Worm (Caenorhabditis elegans) whole organism, L4 larva: ENCODE results near the gene npp-1.

Experiments used
- D1046.2 ChIP-seq: fragments of 200-800 bp; sonication (Bioruptor generic); IDR thresholded peaks from 2 replicates; pipeline ENCODE4 v1.3.6; 2022; ENCODE audit warnings: missing genetic modification characterization, missing compliant biosample characterization
- F26F4.8 ChIP-seq: fragments of 200-800 bp; sonication (Bioruptor generic); conservative IDR thresholded peaks from 2 replicates; pipeline ENCODE4 v1.3.6; 2022; ENCODE audit warnings: missing genetic modification characterization, missing compliant biosample characterization
- Y48G9A.11 ChIP-seq: fragments of 200-800 bp; sonication (Bioruptor generic); IDR thresholded peaks from 2 replicates; pipeline ENCODE4 v1.3.6; 2022; ENCODE audit warnings: missing genetic modification reagents, missing genetic modification characterization, missing compliant biosample characterization
- Y5F2A.4 ChIP-seq: fragments of 200-800 bp; sonication (Bioruptor generic); optimal IDR thresholded peaks from 2 replicates; lab custom pipeline; 2018; ENCODE audit warnings: mild to moderate bottlenecking, missing genetic modification characterization, missing compliant biosample characterization
- ZK337.2 ChIP-seq: fragments of 200-800 bp; sonication (Bioruptor generic); IDR thresholded peaks from 2 replicates; pipeline ENCODE4 v1.3.6; 2022; ENCODE audit warnings: missing genetic modification reagents, missing genetic modification characterization, missing compliant biosample characterization
- ZK546.5 ChIP-seq, 2 experiments: sonication (generic microtip); optimal IDR thresholded peaks; 2 replicates each; lab custom pipeline; 2017; ENCODE audit warnings: missing biosample characterization in 2 of 2, missing genetic modification characterization in 2 of 2
- aha-1 ChIP-seq: fragments of 150-350 bp; peaks from one replicate; lab custom pipeline; 2014; ENCODE audit warnings: missing biosample characterization, missing genetic modification characterization
- ceh-20 ChIP-seq: fragments of 200-800 bp; sonication (Bioruptor generic); IDR thresholded peaks from 2 replicates; pipeline ENCODE4 v1.3.6; 2022; ENCODE audit warnings: missing genetic modification reagents, missing genetic modification characterization, missing compliant biosample characterization
- ceh-32 ChIP-seq: sonication (generic microtip); optimal IDR thresholded peaks from 2 replicates; lab custom pipeline; 2016; ENCODE audit warnings: mild to moderate bottlenecking, missing genetic modification characterization, missing compliant biosample characterization; ENCODE audit not compliant: poor library complexity
- ces-1 ChIP-seq: fragments of 150-350 bp; sonication (generic microtip); optimal IDR thresholded peaks from 4 replicates; lab custom pipeline; 2014; ENCODE audit warnings: missing biosample characterization, missing genetic modification reagents, missing genetic modification characterization
- ctbp-1 ChIP-seq: fragments of 200-800 bp; sonication (Bioruptor generic); IDR thresholded peaks from 2 replicates; pipeline ENCODE4 v1.3.6; 2022; ENCODE audit warnings: missing genetic modification reagents, missing genetic modification characterization, missing compliant biosample characterization
- daf-16 ChIP-seq, 3 experiments: sonication (generic microtip); optimal IDR thresholded peaks; 2 replicates each; lab custom pipeline; 2016 to 2017; ENCODE audit warnings: missing genetic modification characterization in 3 of 3, missing genetic modification reagents in 3 of 3, mild to moderate bottlenecking in 2 of 3, missing compliant biosample characterization in 2 of 3, missing biosample characterization in 1 of 3, moderate library complexity in 1 of 3
- daf-8 ChIP-seq: fragments of 200-800 bp; sonication (Bioruptor generic); IDR thresholded peaks from 2 replicates; pipeline ENCODE4 v1.3.6; 2022; ENCODE audit warnings: missing genetic modification characterization, missing compliant biosample characterization
- dmd-6 ChIP-seq: fragments of 200-800 bp; sonication (Bioruptor generic); IDR thresholded peaks from 2 replicates; pipeline ENCODE4 v1.3.6; 2022; ENCODE audit warnings: missing genetic modification reagents, missing genetic modification characterization, missing compliant biosample characterization
- dmd-9 ChIP-seq: fragments of 200-800 bp; sonication (Bioruptor generic); IDR thresholded peaks from 2 replicates; pipeline ENCODE4 v1.3.6; 2022; ENCODE audit warnings: missing genetic modification reagents, missing genetic modification characterization, missing compliant biosample characterization
- duxl-1 ChIP-seq: sonication (generic microtip); optimal IDR thresholded peaks from 2 replicates; lab custom pipeline; 2016; ENCODE audit warnings: mild to moderate bottlenecking, missing genetic modification characterization, moderate library complexity, missing compliant biosample characterization; ENCODE audit not compliant: poor library complexity
- fkh-10 ChIP-seq: fragments of 150-350 bp; optimal IDR thresholded peaks from 2 replicates; lab custom pipeline; 2014; ENCODE audit warnings: missing biosample characterization, missing genetic modification reagents, missing genetic modification characterization
- hif-1 ChIP-seq, 2 experiments: sonication (generic microtip); optimal IDR thresholded peaks; 2 replicates each; lab custom pipeline; 2016 to 2017; ENCODE audit warnings: missing compliant biosample characterization in 2 of 2, missing genetic modification characterization in 2 of 2, missing genetic modification reagents in 2 of 2, missing genotype in 2 of 2, mild to moderate bottlenecking in 1 of 2
- hmg-1.1 ChIP-seq: fragments of 200-800 bp; sonication (Bioruptor generic); IDR thresholded peaks from 2 replicates; pipeline ENCODE4 v1.3.6; 2022; ENCODE audit warnings: missing genetic modification reagents, missing genetic modification characterization, missing compliant biosample characterization
- lim-7 ChIP-seq: fragments of 200-800 bp; sonication (Bioruptor generic); IDR thresholded peaks from 2 replicates; pipeline ENCODE4 v1.3.6; 2022; ENCODE audit warnings: missing genetic modification characterization, missing compliant biosample characterization
- lin-38 ChIP-seq: fragments of 200-800 bp; sonication (Bioruptor generic); IDR thresholded peaks from 2 replicates; pipeline ENCODE4 v1.3.6; 2022; ENCODE audit warnings: missing genetic modification reagents, missing genetic modification characterization, missing compliant biosample characterization
- lir-3 ChIP-seq: sonication (generic microtip); optimal IDR thresholded peaks from 2 replicates; lab custom pipeline; 2016; ENCODE audit warnings: mild to moderate bottlenecking, missing genetic modification characterization, missing compliant biosample characterization
- lsy-2 ChIP-seq, 2 experiments: fragments of 150-350 bp in 1 of 2; sonication (generic microtip) in 1 of 2; optimal IDR thresholded peaks; 2 replicates each; lab custom pipeline; 2014 to 2017; ENCODE audit warnings: missing biosample characterization in 2 of 2, missing genetic modification characterization in 2 of 2
- madf-5 ChIP-seq, 2 experiments: fragments of 200-800 bp; sonication (Bioruptor generic); IDR thresholded peaks; 2 replicates each; pipeline ENCODE4 v1.3.6; 2022; ENCODE audit warnings: missing compliant biosample characterization in 2 of 2, missing genetic modification characterization in 2 of 2
- madf-9 ChIP-seq: fragments of 200-800 bp; sonication (Bioruptor generic); conservative IDR thresholded peaks from 2 replicates; pipeline ENCODE4 v1.3.6; 2022; ENCODE audit warnings: missing genetic modification reagents, missing genetic modification characterization, missing compliant biosample characterization
- mdt-29 ChIP-seq: fragments of 200-800 bp; sonication (Bioruptor generic); IDR thresholded peaks from 2 replicates; pipeline ENCODE4 v1.3.6; 2022; ENCODE audit warnings: missing genetic modification reagents, missing genetic modification characterization, missing compliant biosample characterization
- mes-2 ChIP-seq: sonication (generic microtip); optimal IDR thresholded peaks from 2 replicates; lab custom pipeline; 2016; ENCODE audit warnings: missing genotype, mild to moderate bottlenecking, missing genetic modification characterization, missing compliant biosample characterization; ENCODE audit not compliant: poor library complexity, severe bottlenecking
- nhr-10 ChIP-seq: fragments of 150-350 bp; optimal IDR thresholded peaks from 2 replicates; lab custom pipeline; 2014; ENCODE audit warnings: missing biosample characterization, missing genetic modification characterization
- nhr-102 ChIP-seq: sonication (generic microtip); optimal IDR thresholded peaks from 2 replicates; lab custom pipeline; 2016; ENCODE audit warnings: mild to moderate bottlenecking, missing genetic modification characterization, moderate library complexity, missing compliant biosample characterization
- nhr-111 ChIP-seq: fragments of 200-800 bp; sonication (Bioruptor generic); optimal IDR thresholded peaks from 2 replicates; lab custom pipeline; 2018; ENCODE audit warnings: mild to moderate bottlenecking, missing genetic modification characterization, missing compliant biosample characterization
- nhr-237 ChIP-seq: sonication (generic microtip); optimal IDR thresholded peaks from 2 replicates; lab custom pipeline; 2017; ENCODE audit warnings: missing biosample characterization, missing genetic modification characterization
- nhr-28 ChIP-seq: fragments of 150-350 bp; optimal IDR thresholded peaks from 2 replicates; lab custom pipeline; 2014; ENCODE audit warnings: missing biosample characterization, missing genetic modification characterization
- nhr-41 ChIP-seq: fragments of 200-800 bp; sonication (Bioruptor generic); IDR thresholded peaks from 2 replicates; pipeline ENCODE4 v1.3.6; 2022; ENCODE audit warnings: missing genetic modification reagents, missing genetic modification characterization, missing compliant biosample characterization
- nhr-76 ChIP-seq: fragments of 150-350 bp; optimal IDR thresholded peaks from 2 replicates; lab custom pipeline; 2014; ENCODE audit warnings: missing biosample characterization, missing genetic modification characterization
- pha-4 ChIP-seq, 2 experiments: fragments of 150-350 bp in 1 of 2; fragments of 200-800 bp in 1 of 2; sonication (Bioruptor generic) in 1 of 2; IDR thresholded peaks in 1 of 2; optimal IDR thresholded peaks in 1 of 2; 2 replicates each; pipeline versions ENCODE4 v1.3.6 to Lab custom; 2014 to 2022; ENCODE audit warnings: missing genetic modification characterization in 2 of 2, missing genetic modification reagents in 2 of 2, missing biosample characterization in 1 of 2, missing compliant biosample characterization in 1 of 2
- php-3 ChIP-seq: fragments of 200-800 bp; sonication (Bioruptor generic); IDR thresholded peaks from 2 replicates; pipeline ENCODE4 v1.3.6; 2022; ENCODE audit warnings: missing genetic modification reagents, missing genetic modification characterization, missing compliant biosample characterization
- pqm-1 ChIP-seq: sonication (generic microtip); optimal IDR thresholded peaks from 2 replicates; lab custom pipeline; 2017; ENCODE audit warnings: missing biosample characterization, missing genetic modification characterization
- sdz-12 ChIP-seq: fragments of 200-800 bp; sonication (Bioruptor generic); optimal IDR thresholded peaks from 2 replicates; lab custom pipeline; 2018; ENCODE audit warnings: mild to moderate bottlenecking, missing genetic modification characterization, missing compliant biosample characterization
- set-16 ChIP-seq: fragments of 200-800 bp; sonication (Bioruptor generic); IDR thresholded peaks from 2 replicates; pipeline ENCODE4 v1.3.6; 2022; ENCODE audit warnings: missing genetic modification reagents, missing genetic modification characterization, missing compliant biosample characterization
- skn-1 ChIP-seq: fragments of 150-350 bp; optimal IDR thresholded peaks from 2 replicates; lab custom pipeline; 2014; ENCODE audit warnings: missing biosample characterization, missing genetic modification characterization
- unc-39 ChIP-seq: sonication (generic microtip); optimal IDR thresholded peaks from 2 replicates; lab custom pipeline; 2017; ENCODE audit warnings: missing biosample characterization, missing genetic modification characterization
- zag-1 ChIP-seq: fragments of 150-350 bp; optimal IDR thresholded peaks from 2 replicates; lab custom pipeline; 2014; ENCODE audit warnings: missing biosample characterization, missing genetic modification characterization
- zfp-3 ChIP-seq: fragments of 200-800 bp; sonication (Bioruptor generic); conservative IDR thresholded peaks from 2 replicates; pipeline ENCODE4 v1.3.6; 2022; ENCODE audit warnings: missing genetic modification reagents, missing genetic modification characterization, missing compliant biosample characterization
- ztf-7 ChIP-seq: fragments of 150-350 bp; optimal IDR thresholded peaks from 2 replicates; lab custom pipeline; 2014; ENCODE audit warnings: missing biosample characterization, missing genetic modification characterization

The npp-1 gene

ce11 chrIV:9867915-9868314 is 9.6 kb downstream of the npp-1 start (continued):
- TF ChIP-seq nhr-10 (tag; lab: Kevin White, UChicago) (peak; percentile 14), set-16 (GFP tag; lab: Robert Waterston, UW) (no peak), daf-8 (GFP tag; lab: Robert Waterston, UW) (no peak), ces-1 (GFP tag; lab: Kevin White, UChicago) (no peak), lir-3 (no peak), pha-4 (GFP tag; IDR thresholded peaks at IDR 0.05; lab: Robert Waterston, UW) (no peak), pha-4 (tag; optimal IDR thresholded peaks at IDR 0.05; lab: Kevin White, UChicago) (no peak)
- TF ChIP-seq, all 104 proteins: peak for 26

DNA sequence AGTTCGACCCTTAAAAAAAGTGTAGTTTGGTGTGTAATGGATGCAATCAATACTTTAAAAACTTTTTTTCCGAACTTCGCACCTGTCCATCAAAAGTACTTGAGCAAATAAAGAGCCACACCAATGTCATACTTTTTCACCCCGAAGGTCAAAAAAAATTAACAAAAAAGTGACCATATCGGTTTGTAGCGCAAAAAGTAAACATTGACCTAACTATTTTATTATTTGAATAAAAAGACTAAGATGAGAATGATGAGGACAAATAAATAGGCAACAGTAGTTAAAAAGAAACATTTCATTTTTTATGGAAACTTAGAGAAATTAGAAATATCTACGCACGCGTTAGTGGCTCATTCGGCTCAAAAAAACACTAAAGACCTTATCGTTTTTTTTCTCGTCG is 11.1 kb downstream of the npp-1 start:
- no peak for TF ChIP-seq dmd-6 (GFP tag; lab: Robert Waterston, UW)
- no peak for TF ChIP-seq fkh-10 (GFP tag; lab: Kevin White, UChicago)
- TF ChIP-seq mes-2 = no peak
- no peak for TF ChIP-seq zag-1 (tag; lab: Kevin White, UChicago)
- no peak for TF ChIP-seq mdt-29 (GFP tag; lab: Robert Waterston, UW)
- no peak for TF ChIP-seq nhr-76
- no peak for TF ChIP-seq nhr-102 (tag; lab: Kevin White, UChicago)
- no peak for TF ChIP-seq nhr-237 (tag; lab: Kevin White, UChicago)
- TF ChIP-seq Y5F2A.4 (GFP tag; lab: Kevin White, UChicago) = no peak
- TF ChIP-seq ctbp-1 (GFP tag; lab: Robert Waterston, UW) = no peak
- no peak for TF ChIP-seq lin-38 (GFP tag; lab: Robert Waterston, UW)
- TF ChIP-seq php-3 (GFP tag; lab: Robert Waterston, UW) = no peak
- no peak for TF ChIP-seq nhr-41

DNA sequence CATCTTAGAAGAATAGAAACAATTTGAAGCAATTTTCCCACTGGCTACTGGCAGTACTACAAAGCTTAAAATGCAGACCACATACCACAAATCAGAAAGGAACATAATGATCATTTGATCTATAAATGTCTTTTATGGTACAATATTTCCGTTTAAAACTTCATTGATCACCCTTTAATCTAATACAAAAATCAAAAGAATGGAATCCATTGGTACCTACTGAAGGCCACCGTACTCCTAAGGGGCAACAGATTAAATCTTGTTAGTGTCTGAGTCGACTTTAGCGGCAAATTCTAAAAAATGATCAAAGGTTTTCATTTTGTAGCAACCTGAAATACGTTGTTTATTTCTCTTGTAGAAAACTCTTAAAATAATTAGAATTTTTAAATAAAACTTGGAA is 13.9 kb downstream of the npp-1 start:
- TF ChIP-seq F26F4.8 (GFP tag; lab: Robert Waterston, UW) = no peak
- no peak for TF ChIP-seq lim-7 (GFP tag; lab: Robert Waterston, UW)

DNA sequence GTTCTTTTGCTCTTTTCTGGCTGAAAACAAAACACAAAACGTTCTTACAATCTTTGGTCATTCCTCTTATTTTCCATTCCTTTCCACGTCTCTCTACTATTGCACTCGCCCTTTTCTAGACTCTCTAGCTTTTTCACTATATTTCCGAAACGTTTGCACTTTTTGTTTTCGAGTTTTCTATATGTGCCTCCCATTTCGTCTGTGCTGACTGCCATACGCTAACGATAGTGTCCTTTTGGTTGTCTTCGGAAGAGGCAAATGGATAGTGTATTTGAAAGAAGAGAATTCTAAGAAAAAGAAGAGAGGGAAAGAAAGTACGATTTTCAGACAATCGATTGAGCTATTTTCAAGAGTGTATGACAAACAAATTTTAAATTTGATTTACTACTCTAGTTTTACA is 14.5 kb downstream of the npp-1 start:
- TF ChIP-seq ceh-32 (no peak), lsy-2 (tag; optimal IDR thresholded peaks at IDR 0.05; lab: Kevin White, UChicago) (peak in 1 of 2 experiments; percentile 19), mes-2 (peak; percentile 9), nhr-111 (GFP tag; lab: Kevin White, UChicago) (no peak), skn-1 (tag; lab: Kevin White, UChicago) (no peak), nhr-41 (no peak), duxl-1 (no peak), daf-16 (GFP tag; optimal IDR thresholded peaks at IDR 0.05; lab: Kevin White, UChicago) (no peak), daf-16 (tag; optimal IDR thresholded peaks at IDR 0.05; lab: Kevin White, UChicago) (peak; percentile 85), nhr-28 (tag; lab: Kevin White, UChicago) (peak; percentile 73), php-3 (GFP tag; lab: Robert Waterston, UW) (no peak), lim-7 (GFP tag; lab: Robert Waterston, UW) (no peak), dmd-6 (GFP tag; lab: Robert Waterston, UW) (peak; percentile 46; the same call in 1 of the 2 replicates), ctbp-1 (GFP tag; lab: Robert Waterston, UW) (no peak), nhr-237 (tag; lab: Kevin White, UChicago) (no peak), ces-1 (GFP tag; lab: Kevin White, UChicago) (no peak), madf-9 (no peak), zfp-3 (GFP tag; lab: Robert Waterston, UW) (no peak), aha-1 (tag; lab: Kevin White, UChicago) (no peak), sdz-12 (GFP tag; lab: Kevin White, UChicago) (no peak), D1046.2 (GFP tag; lab: Robert Waterston, UW) (no peak), ZK546.5 (tag; optimal IDR thresholded peaks at IDR 0.05; lab: Kevin White, UChicago) (no peak), unc-39 (tag; lab: Kevin White, UChicago) (no peak), madf-5 (GFP tag; IDR thresholded peaks at IDR 0.05; lab: Robert Waterston, UW) (no peak), pqm-1 (tag; lab: Kevin White, UChicago) (peak; percentile 69), dmd-9 (GFP tag; lab: Robert Waterston, UW) (no peak), Y48G9A.11 (GFP tag; lab: Robert Waterston, UW) (no peak), ZK337.2 (no peak), F26F4.8 (GFP tag; lab: Robert Waterston, UW) (no peak), hmg-1.1 (GFP tag; lab: Robert Waterston, UW) (no peak), hif-1 (tag; optimal IDR thresholded peaks at IDR 0.05; lab: Kevin White, UChicago) (no peak), ztf-7 (tag; lab: Kevin White, UChicago) (no peak), ceh-20 (GFP tag; lab: Robert Waterston, UW) (no peak)
